Worm (Caenorhabditis elegans) whole organism, L1 larva: Measurements from ENCODE around the gene srg-39.

Source experiments
- grh-1 ChIP-seq: fragments of 200-800 bp; sonication (Bioruptor generic); IDR thresholded peaks from 2 replicates; pipeline ENCODE4 v1.3.6; 2022; ENCODE audit warnings: missing genetic modification reagents, missing genetic modification characterization, missing compliant biosample characterization
- lsy-2 ChIP-seq, 2 experiments: fragments of 150-350 bp; optimal IDR thresholded peaks; 2 replicates each; lab custom pipeline; 2014; ENCODE audit warnings: missing biosample characterization in 2 of 2, missing genetic modification characterization in 2 of 2

DNA sequence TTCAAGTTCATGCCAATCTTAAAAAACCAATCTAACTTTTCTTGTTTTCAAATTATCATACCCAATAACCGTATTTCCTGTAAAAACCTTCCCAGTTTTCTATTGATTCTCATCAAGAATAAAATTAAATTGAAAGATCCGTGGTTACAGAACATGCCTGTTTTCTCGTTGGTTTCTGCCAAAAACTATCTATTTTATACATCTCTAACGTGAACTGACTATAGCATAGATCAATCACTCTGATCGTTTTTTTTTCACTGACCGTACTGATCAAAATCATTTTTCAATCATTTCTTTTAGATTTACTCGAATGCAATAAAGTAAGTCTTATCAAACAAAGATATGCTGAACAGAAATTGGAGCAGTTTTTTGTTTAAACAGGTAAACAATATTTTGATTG is 27.3 kb downstream of the srg-39 start, which contains the start of gene C06H2.2:
- TF ChIP-seq grh-1 (GFP tag; lab: Robert Waterston, UW), result no peak
- no peak for TF ChIP-seq lsy-2 (tag; optimal IDR thresholded peaks at IDR 0.05; lab: Kevin White, UChicago)
